Fruit fly (Drosophila melanogaster) whole organism, pupa: ENCODE measurements around the gene Fmr1.

Experiments
- CG13204 ChIP-seq: fragments of 200-800 bp; sonication (Bioruptor generic); optimal IDR thresholded peaks from 2 replicates; lab custom pipeline; 2018; ENCODE audit warnings: missing biosample characterization, mild to moderate bottlenecking, missing genetic modification characterization, moderate library complexity
- CG15710 ChIP-seq: fragments of 200-800 bp; sonication (Bioruptor generic); optimal IDR thresholded peaks from 2 replicates; lab custom pipeline; 2018; ENCODE audit warnings: missing biosample characterization, mild to moderate bottlenecking, missing genetic modification characterization, moderate library complexity
- CG34367 ChIP-seq: fragments of 200-800 bp; sonication (Bioruptor generic); optimal IDR thresholded peaks from 2 replicates; lab custom pipeline; 2018; ENCODE audit warnings: missing biosample characterization, mild to moderate bottlenecking, missing genetic modification characterization
- CG4496 ChIP-seq: fragments of 200-800 bp; sonication (Bioruptor generic); IDR thresholded peaks from 3 replicates; pipeline ENCODE4 v1.3.6; 2022; ENCODE audit warnings: missing biosample characterization, missing genetic modification characterization
- CG9948 ChIP-seq: fragments of 200-800 bp; sonication (Bioruptor generic); optimal IDR thresholded peaks from 2 replicates; lab custom pipeline; 2018; ENCODE audit warnings: missing biosample characterization, mild to moderate bottlenecking, missing genetic modification characterization, moderate library complexity
- EcR ChIP-seq: fragments of 200-800 bp; sonication (Bioruptor generic); optimal IDR thresholded peaks from 3 replicates; lab custom pipeline; 2019; ENCODE audit warnings: missing biosample characterization, missing genetic modification characterization, mild to moderate bottlenecking, moderate library complexity, missing genetic modification reagents
- Pif1A ChIP-seq: fragments of 200-800 bp; sonication (Bioruptor generic); optimal IDR thresholded peaks from 3 replicates; lab custom pipeline; 2016; ENCODE audit warnings: missing biosample characterization, missing genetic modification characterization

DNA sequence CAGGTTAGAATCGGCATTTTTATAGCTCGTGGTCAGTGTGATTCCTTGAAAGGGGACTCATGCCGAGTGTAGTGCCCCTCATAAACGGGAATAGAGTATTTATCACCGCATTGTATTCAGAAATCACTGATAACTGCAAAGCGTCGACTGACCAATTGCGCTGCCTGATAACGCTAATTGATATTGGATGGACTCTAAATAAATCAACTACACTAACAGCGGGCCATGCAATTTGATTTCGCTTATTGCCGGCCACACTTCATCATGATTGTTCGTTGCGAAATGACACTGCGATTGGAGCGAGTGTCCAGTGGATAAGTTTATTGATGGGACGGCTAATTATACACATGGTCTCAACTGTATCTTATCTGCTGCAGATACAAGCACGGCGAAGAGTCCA is 9.7 kb upstream of the Fmr1 start:
- TF ChIP-seq CG34367 (tag; lab: Kevin White, UChicago), result no peak
- no peak for TF ChIP-seq CG15710 (tag; lab: Kevin White, UChicago)
- no peak for TF ChIP-seq CG4496 (GFP tag; lab: Robert Waterston, UW)
- no peak for TF ChIP-seq EcR (GFP tag; lab: Kevin White, UChicago)
- TF ChIP-seq Pif1A (GFP tag; lab: Kevin White, UChicago), result no peak
- TF ChIP-seq CG9948 (tag; lab: Kevin White, UChicago), result no peak
- no peak for TF ChIP-seq CG13204 (GFP tag; lab: Kevin White, UChicago)
